Worm (Caenorhabditis elegans) whole organism, early embryonic: Measurements from ENCODE around the gene B0524.3.
A peak's percentile ranks its signal among the peaks of the same experiment; 100 is the strongest.

Source experiments
- B0310.2 ChIP-seq: sonication (generic microtip); optimal IDR thresholded peaks from 2 replicates; lab custom pipeline; 2016; ENCODE audit warnings: mild to moderate bottlenecking, missing genetic modification characterization, missing compliant biosample characterization
- F13C5.2 ChIP-seq: sonication (generic microtip); optimal IDR thresholded peaks from 2 replicates; lab custom pipeline; 2017; ENCODE audit warnings: mild to moderate bottlenecking, missing genetic modification characterization, inconsistent platforms, missing compliant biosample characterization
- aly-1 ChIP-seq: sonication (generic microtip); optimal IDR thresholded peaks from 2 replicates; lab custom pipeline; 2016; ENCODE audit warnings: missing genetic modification characterization, missing compliant biosample characterization
- ama-1 ChIP-seq: fragments of 150-350 bp; optimal IDR thresholded peaks from 2 replicates; lab custom pipeline; 2014
- ceh-13 ChIP-seq: fragments of 200-800 bp; sonication (Bioruptor generic); optimal IDR thresholded peaks from 2 replicates; lab custom pipeline; 2018; ENCODE audit warnings: mild to moderate bottlenecking, missing genetic modification characterization, missing compliant biosample characterization
- ceh-36 ChIP-seq: sonication (generic microtip); optimal IDR thresholded peaks from 2 replicates; lab custom pipeline; 2016; ENCODE audit warnings: missing genetic modification characterization, inconsistent platforms, missing compliant biosample characterization
- ets-7 ChIP-seq: sonication (generic microtip); optimal IDR thresholded peaks from 2 replicates; lab custom pipeline; 2016; ENCODE audit warnings: missing genotype, missing genetic modification characterization, missing compliant biosample characterization
- flt-1 ChIP-seq: fragments of 200-800 bp; sonication (Bioruptor generic); IDR thresholded peaks from 2 replicates; pipeline ENCODE4 v1.3.6; 2022; ENCODE audit warnings: missing genetic modification characterization, missing compliant biosample characterization
- hmbx-1 ChIP-seq: sonication (generic microtip); optimal IDR thresholded peaks from 2 replicates; lab custom pipeline; 2016; ENCODE audit warnings: mild to moderate bottlenecking, missing genetic modification characterization, missing compliant biosample characterization
- hmg-4 ChIP-seq: fragments of 200-800 bp; sonication (Bioruptor generic); optimal IDR thresholded peaks from 2 replicates; lab custom pipeline; 2018; ENCODE audit warnings: mild to moderate bottlenecking, missing genetic modification characterization, missing compliant biosample characterization
- hnd-1 ChIP-seq: sonication (generic microtip); optimal IDR thresholded peaks from 2 replicates; lab custom pipeline; 2016; ENCODE audit warnings: missing genetic modification characterization, missing compliant biosample characterization
- pes-1 ChIP-seq: fragments of 200-800 bp; sonication (Bioruptor generic); IDR thresholded peaks from 2 replicates; pipeline ENCODE4 v1.3.6; 2022; ENCODE audit warnings: missing genetic modification reagents, missing genetic modification characterization, missing compliant biosample characterization
- scrt-1 ChIP-seq: fragments of 200-800 bp; sonication (Bioruptor generic); IDR thresholded peaks from 2 replicates; pipeline ENCODE4 v1.3.6; 2022; ENCODE audit warnings: missing genetic modification characterization, missing compliant biosample characterization
- sea-1 ChIP-seq: fragments of 200-800 bp; sonication (Bioruptor generic); conservative IDR thresholded peaks from 2 replicates; pipeline ENCODE4 v1.3.6; 2022; ENCODE audit warnings: missing genetic modification characterization, missing compliant biosample characterization
- tbx-11 ChIP-seq: fragments of 200-800 bp; sonication (Bioruptor generic); IDR thresholded peaks from 2 replicates; pipeline ENCODE4 v1.3.6; 2022; ENCODE audit warnings: missing genetic modification characterization, missing compliant biosample characterization
- tbx-37 ChIP-seq: fragments of 200-800 bp; sonication (Bioruptor generic); conservative IDR thresholded peaks from 2 replicates; pipeline ENCODE4 v1.3.6; 2022; ENCODE audit warnings: missing genetic modification reagents, missing genetic modification characterization, missing compliant biosample characterization
- tra-4 ChIP-seq: sonication (generic microtip); optimal IDR thresholded peaks from 2 replicates; lab custom pipeline; 2017; ENCODE audit warnings: missing genetic modification characterization, missing compliant biosample characterization

The B0524.3 gene

ce11 chrIII:1918311-1918932, 31.0 kb downstream of the B0524.3 start:
- TF ChIP-seq sea-1 (GFP tag; lab: Robert Waterston, UW): no peak
- TF ChIP-seq ceh-13: no peak
- no peak for TF ChIP-seq ama-1 (lab: Kevin White, UChicago)
- peak; percentile 29 for TF ChIP-seq ceh-36
- no peak for TF ChIP-seq ets-7 (tag; lab: Kevin White, UChicago)
- TF ChIP-seq tbx-11 (GFP tag; lab: Robert Waterston, UW): no peak
- TF ChIP-seq hmbx-1 (tag; lab: Kevin White, UChicago): no peak

DNA sequence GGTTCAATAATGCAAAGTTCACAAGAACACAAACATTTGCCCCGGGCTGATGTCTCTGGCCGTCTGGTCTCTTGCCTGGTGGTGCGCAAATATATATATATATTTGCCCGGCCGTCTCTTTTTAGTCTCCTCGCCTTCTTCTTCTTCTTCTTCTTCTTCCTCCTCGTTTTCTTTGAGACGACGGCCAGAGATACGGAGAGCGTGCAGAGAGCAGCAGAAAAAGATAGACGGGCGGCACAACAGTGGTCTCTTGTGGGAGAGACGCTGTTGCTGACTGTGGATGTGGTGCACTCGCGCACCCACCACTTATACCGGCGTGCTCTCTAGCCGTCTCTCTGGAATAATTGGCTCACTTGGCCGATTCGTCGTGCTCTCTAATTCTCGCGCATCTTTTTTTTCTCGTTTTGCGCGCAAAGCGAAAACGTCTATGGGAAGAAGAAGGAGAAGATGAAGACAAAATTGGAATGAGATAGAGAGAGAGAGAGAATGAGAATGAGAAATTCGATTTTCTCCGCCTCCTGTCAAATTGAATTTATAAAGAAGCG, 33.8 kb downstream of the B0524.3 start:
- TF ChIP-seq scrt-1 (0 out of 2 replicates have a peak, but pooled peaks have one; percentile 17), ets-7 (tag; lab: Kevin White, UChicago) (peak; percentile 45), ceh-36 (peak; percentile 50), tra-4 (tag; lab: Kevin White, UChicago) (no peak), tbx-11 (GFP tag; lab: Robert Waterston, UW) (0 out of 2 replicates have a peak, but pooled peaks have one; percentile 22), hmbx-1 (tag; lab: Kevin White, UChicago) (no peak), sea-1 (GFP tag; lab: Robert Waterston, UW) (no peak), aly-1 (tag; lab: Kevin White, UChicago) (peak; percentile 26), ama-1 (lab: Kevin White, UChicago) (no peak), flt-1 (GFP tag; lab: Robert Waterston, UW) (no peak), F13C5.2 (tag; lab: Kevin White, UChicago) (peak; percentile 63), tbx-37 (no peak; the same call in 1 of the 2 replicates), hmg-4 (peak; percentile 82), B0310.2 (tag; lab: Kevin White, UChicago) (no peak), hnd-1 (tag; lab: Kevin White, UChicago) (no peak), ceh-13 (no peak), pes-1 (GFP tag; lab: Robert Waterston, UW) (peak; percentile 49; the same call in 1 of the 2 replicates)

DNA sequence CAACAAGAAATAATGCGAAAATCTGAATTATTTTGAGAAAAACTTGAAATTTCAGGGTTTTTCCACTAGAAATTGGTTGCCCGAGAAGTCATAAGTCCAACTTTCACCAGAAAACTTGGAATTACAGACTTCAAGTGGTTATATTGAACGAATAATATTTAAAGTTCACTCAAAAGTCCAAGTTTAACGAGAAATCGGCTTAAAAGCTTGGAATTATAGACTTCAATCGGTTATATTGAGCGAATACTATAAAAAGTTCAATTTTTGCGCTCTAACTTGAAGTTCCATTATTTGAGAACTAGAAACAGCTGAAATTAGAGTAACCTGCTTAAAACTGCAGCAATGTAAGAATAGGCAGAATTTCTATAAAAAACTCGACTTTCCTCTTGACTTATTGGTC, 34.6 kb downstream of the B0524.3 start:
- TF ChIP-seq B0310.2 (tag; lab: Kevin White, UChicago) (no peak), ama-1 (lab: Kevin White, UChicago) (no peak), hnd-1 (tag; lab: Kevin White, UChicago) (no peak), ceh-13 (no peak), scrt-1 (no peak), ets-7 (tag; lab: Kevin White, UChicago) (no peak)

DNA sequence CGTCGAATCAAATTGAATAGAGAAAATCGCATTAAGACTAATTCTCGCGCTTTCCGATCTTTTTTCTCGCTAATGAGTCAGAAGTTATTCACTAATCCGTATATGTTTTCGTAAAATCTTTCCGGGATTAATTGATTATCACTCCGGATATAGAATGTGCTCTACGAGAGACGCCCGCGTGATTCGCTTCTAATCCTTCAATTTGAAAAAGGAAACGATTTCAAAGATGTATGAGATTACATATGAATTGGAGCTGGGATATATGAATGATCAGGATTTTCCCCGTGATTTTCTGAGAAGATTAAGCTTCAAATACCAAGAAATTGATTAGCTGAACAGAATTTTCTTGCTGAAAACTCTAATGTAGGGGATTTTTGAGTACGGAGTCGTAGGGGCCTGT, 35.1 kb downstream of the B0524.3 start:
- TF ChIP-seq scrt-1 (no peak), F13C5.2 (tag; lab: Kevin White, UChicago) (no peak), ceh-36 (peak; percentile 53), sea-1 (GFP tag; lab: Robert Waterston, UW) (no peak)

ce11 chrIII:1923419-1924318, 36.2 kb downstream of the B0524.3 start:
- TF ChIP-seq ets-7 (tag; lab: Kevin White, UChicago) (no peak), scrt-1 (no peak), tra-4 (tag; lab: Kevin White, UChicago) (no peak), aly-1 (tag; lab: Kevin White, UChicago) (peak; percentile 43), ceh-36 (no peak), hnd-1 (tag; lab: Kevin White, UChicago) (no peak), hmbx-1 (tag; lab: Kevin White, UChicago) (no peak), pes-1 (GFP tag; lab: Robert Waterston, UW) (peak; percentile 44; the same call in 1 of the 2 replicates), hmg-4 (peak; percentile 29), flt-1 (GFP tag; lab: Robert Waterston, UW) (0 out of 2 replicates have a peak, but pooled peaks have one; percentile 4), F13C5.2 (tag; lab: Kevin White, UChicago) (peak; percentile 47), ama-1 (lab: Kevin White, UChicago) (no peak), ceh-13 (no peak)

DNA sequence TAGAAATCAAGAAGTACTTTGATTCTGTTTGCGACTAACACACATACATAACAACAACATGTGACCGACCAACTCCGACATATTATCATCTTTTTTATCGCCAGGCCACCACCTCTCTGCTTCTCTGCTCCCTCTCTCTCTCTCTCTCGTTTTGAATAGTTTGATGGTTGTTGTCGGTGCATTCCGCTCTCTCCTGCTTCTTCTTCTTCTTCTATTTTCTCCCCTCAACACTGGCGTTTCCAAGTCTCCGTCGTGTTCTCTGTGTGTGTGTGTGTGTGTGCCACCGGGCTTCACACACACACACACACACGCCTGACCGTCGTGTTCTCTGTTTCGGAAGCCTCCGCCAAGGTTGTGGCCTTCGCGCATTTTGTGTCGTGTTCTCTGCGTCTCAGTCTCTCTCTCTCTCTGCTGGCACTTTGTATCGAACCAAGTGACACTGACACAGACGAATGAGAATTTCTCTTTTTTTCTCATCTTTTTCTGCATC, 37.6 kb downstream of the B0524.3 start:
- TF ChIP-seq ets-7 (tag; lab: Kevin White, UChicago) (no peak), tbx-37 (peak; percentile 17; the same call in 1 of the 2 replicates), hmbx-1 (tag; lab: Kevin White, UChicago) (no peak), ceh-36 (no peak), tbx-11 (GFP tag; lab: Robert Waterston, UW) (no peak), ceh-13 (no peak), tra-4 (tag; lab: Kevin White, UChicago) (no peak), aly-1 (tag; lab: Kevin White, UChicago) (no peak), scrt-1 (no peak), hnd-1 (tag; lab: Kevin White, UChicago) (no peak), sea-1 (GFP tag; lab: Robert Waterston, UW) (no peak), pes-1 (GFP tag; lab: Robert Waterston, UW) (peak; percentile 67; the same call in 1 of the 2 replicates), flt-1 (GFP tag; lab: Robert Waterston, UW) (no peak; the same call in 1 of the 2 replicates), hmg-4 (peak; percentile 7), B0310.2 (tag; lab: Kevin White, UChicago) (no peak), ama-1 (lab: Kevin White, UChicago) (no peak), F13C5.2 (tag; lab: Kevin White, UChicago) (no peak)
